Fruit fly (Drosophila melanogaster) whole organism, embryonic: ENCODE results near the gene CG44001.
A peak's percentile ranks its signal among the peaks of the same experiment; 100 is the strongest.

Experiments
- Abd-B ChIP-seq: fragments of 200-800 bp; sonication (Bioruptor generic); optimal IDR thresholded peaks from 2 replicates; lab custom pipeline; 2018; ENCODE audit warnings: missing biosample characterization, mild to moderate bottlenecking, missing genetic modification characterization, moderate library complexity
- Antp ChIP-seq: fragments of 200-800 bp; sonication (Bioruptor generic); optimal IDR thresholded peaks from 3 replicates; lab custom pipeline; 2016; ENCODE audit warnings: missing biosample characterization, missing genetic modification characterization
- CG10366 ChIP-seq: fragments of 200-800 bp; sonication (Bioruptor generic); IDR thresholded peaks from 2 replicates; pipeline ENCODE4 v1.3.6; 2022; ENCODE audit warnings: missing biosample characterization, missing genetic modification characterization
- CG11085 ChIP-seq: fragments of 200-800 bp; sonication (Bioruptor generic); IDR thresholded peaks from 2 replicates; pipeline ENCODE4 v1.3.6; 2022; ENCODE audit warnings: missing biosample characterization, missing genetic modification characterization
- CG11093 ChIP-seq: fragments of 200-800 bp; sonication (Bioruptor generic); IDR thresholded peaks from 3 replicates; pipeline ENCODE4 v1.3.6; 2022; ENCODE audit warnings: missing biosample characterization, missing genetic modification characterization
- CG12659 ChIP-seq: fragments of 200-800 bp; sonication (Bioruptor generic); optimal IDR thresholded peaks from 3 replicates; lab custom pipeline; 2017; ENCODE audit warnings: mild to moderate bottlenecking, missing biosample characterization, missing genetic modification reagents, missing genetic modification characterization
- CG13894 ChIP-seq: fragments of 200-800 bp; sonication (Bioruptor generic); optimal IDR thresholded peaks from 3 replicates; lab custom pipeline; 2018; ENCODE audit warnings: missing biosample characterization, mild to moderate bottlenecking, missing genetic modification characterization, moderate library complexity
- CG15601 ChIP-seq: fragments of 200-800 bp; sonication (Bioruptor generic); optimal IDR thresholded peaks from 3 replicates; lab custom pipeline; 2019; ENCODE audit warnings: missing biosample characterization, mild to moderate bottlenecking, missing genetic modification characterization, moderate library complexity
- CG1603 ChIP-seq: fragments of 200-800 bp; sonication (Bioruptor generic); optimal IDR thresholded peaks from 2 replicates; lab custom pipeline; 2019; ENCODE audit warnings: missing biosample characterization, mild to moderate bottlenecking, missing genetic modification characterization, moderate library complexity
- CG16863 ChIP-seq: fragments of 200-800 bp; sonication (Bioruptor generic); optimal IDR thresholded peaks from 3 replicates; lab custom pipeline; 2016; ENCODE audit warnings: missing biosample characterization, missing genetic modification characterization
- CG1832 ChIP-seq: fragments of 200-800 bp; sonication (Bioruptor generic); optimal IDR thresholded peaks from 2 replicates; lab custom pipeline; 2017; ENCODE audit warnings: missing biosample characterization, mild to moderate bottlenecking, missing genetic modification characterization, inconsistent platforms
- CG2129 ChIP-seq: fragments of 200-800 bp; sonication (Bioruptor generic); IDR thresholded peaks from 2 replicates; pipeline ENCODE4 v1.3.6; 2022; ENCODE audit warnings: missing biosample characterization, missing genetic modification characterization; ENCODE audit not compliant: partially characterized antibody
- CG2199 ChIP-seq: fragments of 200-800 bp; sonication (Bioruptor generic); IDR thresholded peaks from 3 replicates; pipeline ENCODE4 v1.3.6; 2022; ENCODE audit warnings: missing biosample characterization, missing genetic modification characterization
- CG2712 ChIP-seq: fragments of 200-800 bp; optimal IDR thresholded peaks from 3 replicates; lab custom pipeline; 2019; ENCODE audit warnings: missing biosample characterization, mild to moderate bottlenecking, missing genetic modification characterization, moderate library complexity
- CG31224 ChIP-seq: fragments of 200-800 bp; sonication (Bioruptor generic); IDR thresholded peaks from 2 replicates; pipeline ENCODE4 v1.3.6; 2022; ENCODE audit warnings: missing biosample characterization, missing genetic modification characterization
- CG3847 ChIP-seq: fragments of 200-800 bp; sonication (Bioruptor generic); IDR thresholded peaks from 2 replicates; pipeline ENCODE4 v1.3.6; 2022; ENCODE audit warnings: missing biosample characterization, missing genetic modification characterization
- CG42726 ChIP-seq: fragments of 200-800 bp; sonication (Bioruptor generic); IDR thresholded peaks from 2 replicates; pipeline ENCODE4 v1.3.6; 2022; ENCODE audit warnings: missing biosample characterization, missing genetic modification characterization; ENCODE audit not compliant: partially characterized antibody
- CG4617 ChIP-seq: fragments of 200-800 bp; sonication (Bioruptor generic); optimal IDR thresholded peaks from 3 replicates; lab custom pipeline; 2016; ENCODE audit warnings: missing biosample characterization, missing genetic modification characterization, borderline replicate concordance
- CG6689 ChIP-seq: fragments of 200-800 bp; sonication (Bioruptor generic); IDR thresholded peaks from 2 replicates; pipeline ENCODE4 v1.3.6; 2022; ENCODE audit warnings: missing biosample characterization, missing genetic modification characterization
- Chrac-16 ChIP-seq: fragments of 200-800 bp; sonication (Bioruptor generic); optimal IDR thresholded peaks from 3 replicates; lab custom pipeline; 2016; ENCODE audit warnings: missing biosample characterization, missing genetic modification characterization
- D19A ChIP-seq: fragments of 200-800 bp; optimal IDR thresholded peaks from 3 replicates; lab custom pipeline; 2019; ENCODE audit warnings: missing biosample characterization, mild to moderate bottlenecking, missing genetic modification characterization, moderate library complexity
- D19B ChIP-seq: fragments of 200-800 bp; sonication (Bioruptor generic); optimal IDR thresholded peaks from 2 replicates; lab custom pipeline; 2017; ENCODE audit warnings: missing biosample characterization, mild to moderate bottlenecking, missing genetic modification characterization
- Deaf1 ChIP-seq: fragments of 200-800 bp; optimal IDR thresholded peaks from 3 replicates; lab custom pipeline; 2019; ENCODE audit warnings: missing biosample characterization, mild to moderate bottlenecking, missing genetic modification characterization, moderate library complexity
- Dip2 ChIP-seq: fragments of 200-800 bp; sonication (Bioruptor generic); IDR thresholded peaks from 2 replicates; pipeline ENCODE4 v1.3.6; 2022; ENCODE audit warnings: missing biosample characterization, missing genetic modification characterization
- E2f1 ChIP-seq: fragments of 200-800 bp; sonication (Bioruptor generic); IDR thresholded peaks from 2 replicates; pipeline ENCODE4 v1.3.6; 2022; ENCODE audit warnings: missing biosample characterization, missing genetic modification characterization
- HmgZ ChIP-seq: fragments of 200-800 bp; sonication (Bioruptor generic); optimal IDR thresholded peaks from 2 replicates; lab custom pipeline; 2018; ENCODE audit warnings: missing biosample characterization, mild to moderate bottlenecking, missing genetic modification characterization
- Hmx ChIP-seq: fragments of 200-800 bp; sonication (Bioruptor generic); optimal IDR thresholded peaks from 2 replicates; lab custom pipeline; 2016; ENCODE audit warnings: missing biosample characterization, missing genetic modification characterization
- MBD-R2 ChIP-seq: fragments of 200-800 bp; sonication (Bioruptor generic); IDR thresholded peaks from 2 replicates; pipeline ENCODE4 v1.3.6; 2022; ENCODE audit warnings: missing biosample characterization, missing genetic modification characterization
- Med ChIP-seq: fragments of 200-800 bp; sonication (Bioruptor generic); peaks from one replicate; lab custom pipeline; 2016; ENCODE audit warnings: missing biosample characterization, missing genetic modification characterization, mild to moderate bottlenecking, inconsistent platforms, moderate library complexity
- NC2β ChIP-seq: fragments of 200-800 bp; sonication (Bioruptor generic); optimal IDR thresholded peaks from 2 replicates; lab custom pipeline; 2016; ENCODE audit warnings: missing biosample characterization, missing genetic modification characterization
- NFAT ChIP-seq: fragments of 200-800 bp; sonication (Bioruptor generic); IDR thresholded peaks from 2 replicates; pipeline ENCODE4 v1.3.6; 2022; ENCODE audit warnings: missing biosample characterization, missing genetic modification characterization
- NK7.1 ChIP-seq: fragments of 200-800 bp; sonication (Bioruptor generic); optimal IDR thresholded peaks from 3 replicates; lab custom pipeline; 2016; ENCODE audit warnings: missing biosample characterization, missing genetic modification characterization
- Optix ChIP-seq: fragments of 200-800 bp; sonication (Bioruptor generic); IDR thresholded peaks from 3 replicates; pipeline ENCODE4 v1.3.6; 2022; ENCODE audit warnings: missing biosample characterization, missing genetic modification characterization
- Trl ChIP-seq, 3 experiments: fragments of >200 bp in 2 of 3; fragments of 200-800 bp in 1 of 3; sonication (Bioruptor generic) in 1 of 3; optimal IDR thresholded peaks; 2 replicates in 1 of 3; 3 replicates in 2 of 3; lab custom pipeline; 2016 to 2017; ENCODE audit warnings: missing biosample characterization in 1 of 3, missing genetic modification characterization in 1 of 3
- az2 ChIP-seq: fragments of 200-800 bp; sonication (Bioruptor generic); optimal IDR thresholded peaks from 3 replicates; lab custom pipeline; 2016; ENCODE audit warnings: missing biosample characterization, missing genetic modification characterization
- cas ChIP-seq: fragments of 200-800 bp; sonication (Bioruptor generic); IDR thresholded peaks from 2 replicates; pipeline ENCODE4 v1.3.6; 2022; ENCODE audit warnings: missing biosample characterization, missing genetic modification characterization
- chif ChIP-seq, 2 experiments: fragments of 200-800 bp; sonication (Bioruptor generic); optimal IDR thresholded peaks; 3 replicates each; lab custom pipeline; 2016; ENCODE audit warnings: missing biosample characterization in 2 of 2, missing genetic modification characterization in 2 of 2
- crp ChIP-seq, 2 experiments: fragments of 200-800 bp; sonication (Bioruptor generic); optimal IDR thresholded peaks; 2 replicates in 1 of 2; 3 replicates in 1 of 2; lab custom pipeline; 2017; ENCODE audit warnings: missing biosample characterization in 2 of 2, missing genetic modification characterization in 2 of 2, mild to moderate bottlenecking in 1 of 2, moderate library complexity in 1 of 2
- gsb ChIP-seq: fragments of 200-800 bp; sonication (Bioruptor generic); IDR thresholded peaks from 2 replicates; pipeline ENCODE4 v1.3.6; 2022; ENCODE audit warnings: missing biosample characterization, missing genetic modification characterization
- gsb-n ChIP-seq: fragments of 200-800 bp; sonication (Bioruptor generic); optimal IDR thresholded peaks from 3 replicates; lab custom pipeline; 2018; ENCODE audit warnings: missing biosample characterization, mild to moderate bottlenecking, missing genetic modification characterization
- ham ChIP-seq: fragments of 200-800 bp; sonication (Bioruptor generic); IDR thresholded peaks from 2 replicates; pipeline ENCODE4 v1.3.6; 2022; ENCODE audit warnings: missing biosample characterization, missing genetic modification characterization
- hkb ChIP-seq, 2 experiments: fragments of 200-800 bp in 1 of 2; fragments of >200 bp in 1 of 2; sonication (Bioruptor generic) in 1 of 2; IDR thresholded peaks in 1 of 2; optimal IDR thresholded peaks in 1 of 2; 2 replicates each; pipeline versions ENCODE4 v1.3.6 to Lab custom; 2017 to 2022; ENCODE audit warnings: missing biosample characterization in 1 of 2, missing genetic modification characterization in 1 of 2
- hth ChIP-seq: fragments of >200 bp; optimal IDR thresholded peaks from 2 replicates; lab custom pipeline; 2017; ENCODE audit warnings: inconsistent platforms
- nerfin-2 ChIP-seq: fragments of 200-800 bp; sonication (Bioruptor generic); IDR thresholded peaks from 2 replicates; pipeline ENCODE4 v1.3.6; 2022; ENCODE audit warnings: missing biosample characterization, missing genetic modification characterization; ENCODE audit not compliant: partially characterized antibody
- phol ChIP-seq: fragments of 200-800 bp; sonication (Bioruptor generic); optimal IDR thresholded peaks from 3 replicates; lab custom pipeline; 2018; ENCODE audit warnings: missing biosample characterization, mild to moderate bottlenecking, missing genetic modification characterization, moderate library complexity
- shn ChIP-seq: fragments of 200-800 bp; sonication (Bioruptor generic); optimal IDR thresholded peaks from 3 replicates; lab custom pipeline; 2016; ENCODE audit warnings: missing biosample characterization, missing genetic modification characterization
- sim ChIP-seq: fragments of 200-800 bp; sonication (Bioruptor generic); IDR thresholded peaks from 2 replicates; pipeline ENCODE4 v1.3.6; 2022; ENCODE audit warnings: missing biosample characterization, missing genetic modification characterization
- stwl ChIP-seq: fragments of 200-800 bp; sonication (Bioruptor generic); optimal IDR thresholded peaks from 3 replicates; lab custom pipeline; 2018; ENCODE audit warnings: missing biosample characterization, mild to moderate bottlenecking, missing genetic modification characterization, moderate library complexity
- tin ChIP-seq: fragments of 200-800 bp; sonication (Bioruptor generic); optimal IDR thresholded peaks from 3 replicates; lab custom pipeline; 2016; ENCODE audit warnings: missing biosample characterization, missing genetic modification characterization
- tio ChIP-seq: fragments of 200-800 bp; sonication (Bioruptor generic); optimal IDR thresholded peaks from 2 replicates; lab custom pipeline; 2017; ENCODE audit warnings: missing biosample characterization, missing genetic modification characterization, inconsistent platforms
- tup ChIP-seq: fragments of 200-800 bp; sonication (Bioruptor generic); optimal IDR thresholded peaks from 2 replicates; lab custom pipeline; 2016; ENCODE audit warnings: missing biosample characterization, mild to moderate bottlenecking, missing genetic modification characterization, moderate library complexity
- yki ChIP-seq: fragments of >200 bp; optimal IDR thresholded peaks from 3 replicates; lab custom pipeline; 2018
- zfh2 ChIP-seq: fragments of 200-800 bp; sonication (Bioruptor generic); optimal IDR thresholded peaks from 2 replicates; lab custom pipeline; 2016; ENCODE audit warnings: missing biosample characterization, missing genetic modification characterization

Gene CG44001

DNA sequence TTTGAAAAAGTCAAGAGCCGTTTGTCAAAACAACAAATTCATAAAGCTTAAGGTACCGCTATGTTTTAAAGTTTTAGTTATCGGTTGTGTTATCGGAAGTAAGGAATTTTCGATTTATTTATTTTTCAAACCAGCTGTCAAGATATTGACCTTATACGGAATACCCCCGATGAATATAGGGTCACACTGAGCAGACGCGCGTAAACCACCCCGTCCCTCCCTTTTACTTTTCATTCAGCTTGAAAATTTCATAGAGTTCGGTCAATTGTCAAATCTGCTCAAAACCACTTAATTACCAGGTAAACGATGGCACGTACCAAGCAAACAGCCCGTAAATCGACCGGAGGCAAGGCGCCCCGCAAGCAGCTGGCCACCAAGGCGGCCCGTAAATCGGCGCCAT, 11.9 kb downstream of the CG44001 start, which contains the start of the genes CG14036 and His3.3A (continued):
- TF ChIP-seq Dip2 (no peak), CG15601 (tag; lab: Kevin White, UChicago) (peak; percentile 23), E2f1 (GFP tag; lab: Robert Waterston, UW) (peak; percentile 41; the same call in 1 of the 2 replicates), sim (GFP tag; lab: Robert Waterston, UW) (no peak), Med (peak; percentile 87), MBD-R2 (GFP tag; lab: Robert Waterston, UW) (peak; percentile 86), CG2199 (GFP tag; lab: Robert Waterston, UW) (no peak), CG42726 (GFP tag; lab: Robert Waterston, UW) (peak; percentile 59; the same call in 1 of the 2 replicates), yki (lab: Kevin White, UChicago) (no peak), az2 (GFP tag; lab: Kevin White, UChicago) (no peak), hth (lab: Kevin White, UChicago) (no peak), hkb (optimal IDR thresholded peaks at IDR 0.05; lab: Kevin White, UChicago) (no peak), hkb (GFP tag; IDR thresholded peaks at IDR 0.05; lab: Robert Waterston, UW) (no peak), CG3847 (peak; percentile 35; the same call in 1 of the 2 replicates), NC2β (GFP tag; lab: Kevin White, UChicago) (peak; percentile 4), gsb (0 out of 2 replicates have a peak, but pooled peaks have one; percentile 32), D19B (no peak), CG13894 (peak; percentile 41), crp (GFP tag; optimal IDR thresholded peaks at IDR 0.05; lab: Kevin White, UChicago) (peak in 1 of 2 experiments; percentile 77), zfh2 (GFP tag; lab: Kevin White, UChicago) (no peak), nerfin-2 (GFP tag; lab: Robert Waterston, UW) (no peak), CG4617 (GFP tag; lab: Kevin White, UChicago) (peak; percentile 43), CG10366 (GFP tag; lab: Robert Waterston, UW) (no peak), CG1603 (tag; lab: Kevin White, UChicago) (peak; percentile 100), cas (no peak), CG16863 (GFP tag; lab: Kevin White, UChicago) (no peak), Optix (no peak), tin (no peak), stwl (peak; percentile 72), CG31224 (GFP tag; lab: Robert Waterston, UW) (no peak), tio (GFP tag; lab: Kevin White, UChicago) (no peak), tup (GFP tag; lab: Kevin White, UChicago) (no peak), NK7.1 (GFP tag; lab: Kevin White, UChicago) (no peak), Antp (GFP tag; lab: Kevin White, UChicago) (no peak), CG11085 (GFP tag; lab: Robert Waterston, UW) (no peak), Chrac-16 (no peak), CG2129 (GFP tag; lab: Robert Waterston, UW) (no peak), CG12659 (peak; percentile 64), shn (GFP tag; lab: Kevin White, UChicago) (peak; percentile 21)

dm6 chr2L:5055528-5055927, 12.5 kb downstream of the CG44001 start:
- TF ChIP-seq Hmx (GFP tag; lab: Kevin White, UChicago) (no peak), ham (GFP tag; lab: Robert Waterston, UW) (no peak), HmgZ (no peak), Abd-B (no peak), phol (peak; percentile 96), CG11093 (GFP tag; lab: Robert Waterston, UW) (no peak), CG1832 (no peak), NFAT (GFP tag; lab: Robert Waterston, UW) (no peak), Med (peak; percentile 61), CG6689 (GFP tag; lab: Robert Waterston, UW) (no peak), Trl (optimal IDR thresholded peaks at IDR 0.05; lab: Kevin White, UChicago) (no peak), Trl (GFP tag; optimal IDR thresholded peaks at IDR 0.05; lab: Kevin White, UChicago) (no peak), CG2712 (no peak), Deaf1 (tag; lab: Kevin White, UChicago) (no peak), D19A (tag; lab: Kevin White, UChicago) (no peak), gsb-n (tag; lab: Kevin White, UChicago) (no peak), chif (GFP tag; optimal IDR thresholded peaks at IDR 0.05; lab: Kevin White, UChicago) (no peak)
